Worm (Caenorhabditis elegans) whole organism, L3 larva: ENCODE data around the gene R07E5.15.

ENCODE experiments used
- R02D3.7 ChIP-seq: fragments of 150-350 bp; optimal IDR thresholded peaks from 2 replicates; lab custom pipeline; 2014; ENCODE audit warnings: missing biosample characterization, missing genetic modification characterization
- ZK546.5 ChIP-seq: sonication (generic microtip); optimal IDR thresholded peaks from 2 replicates; lab custom pipeline; 2017; ENCODE audit warnings: missing biosample characterization, missing genetic modification characterization
- ama-1 ChIP-seq: fragments of 150-350 bp; optimal IDR thresholded peaks from 2 replicates; lab custom pipeline; 2018
- ceh-82 ChIP-seq: fragments of 150-350 bp; optimal IDR thresholded peaks from 2 replicates; lab custom pipeline; 2014; ENCODE audit warnings: missing biosample characterization, missing genetic modification characterization
- ceh-9 ChIP-seq: sonication (generic microtip); optimal IDR thresholded peaks from 2 replicates; lab custom pipeline; 2018; ENCODE audit warnings: missing biosample characterization, missing genetic modification characterization
- daf-12 ChIP-seq: fragments of 150-350 bp; optimal IDR thresholded peaks from 2 replicates; lab custom pipeline; 2014; ENCODE audit warnings: missing biosample characterization, missing genetic modification reagents, missing genetic modification characterization
- egl-27 ChIP-seq: sonication (generic microtip); optimal IDR thresholded peaks from 4 replicates; lab custom pipeline; 2017; ENCODE audit warnings: missing biosample characterization, missing genetic modification reagents, missing genetic modification characterization
- egl-5 ChIP-seq: fragments of 150-350 bp; optimal IDR thresholded peaks from 2 replicates; lab custom pipeline; 2017; ENCODE audit warnings: missing biosample characterization, missing genetic modification reagents, missing genetic modification characterization, inconsistent platforms
- elt-1 ChIP-seq: fragments of 150-350 bp; optimal IDR thresholded peaks from 2 replicates; lab custom pipeline; 2014; ENCODE audit warnings: missing biosample characterization, missing genetic modification characterization
- elt-2 ChIP-seq: sonication (generic microtip); optimal IDR thresholded peaks from 2 replicates; lab custom pipeline; 2016; ENCODE audit warnings: missing genetic modification reagents, mild to moderate bottlenecking, missing genetic modification characterization, missing compliant biosample characterization
- elt-3 ChIP-seq, 3 experiments: fragments of 150-350 bp in 1 of 3; sonication (generic microtip) in 2 of 3; optimal IDR thresholded peaks; 2 replicates in 2 of 3; 4 replicates in 1 of 3; lab custom pipeline; 2014 to 2017; ENCODE audit warnings: missing biosample characterization in 3 of 3, missing genetic modification characterization in 3 of 3
- fkh-10 ChIP-seq: sonication (generic microtip); optimal IDR thresholded peaks from 2 replicates; lab custom pipeline; 2017; ENCODE audit warnings: missing biosample characterization, missing genetic modification reagents, missing genetic modification characterization
- fkh-2 ChIP-seq: fragments of 150-350 bp; optimal IDR thresholded peaks from 2 replicates; lab custom pipeline; 2014; ENCODE audit warnings: missing biosample characterization, missing genetic modification reagents, missing genetic modification characterization
- fos-1 ChIP-seq: fragments of 150-350 bp; optimal IDR thresholded peaks from 2 replicates; lab custom pipeline; 2014; ENCODE audit warnings: missing biosample characterization, missing genetic modification characterization
- hmg-11 ChIP-seq: sonication (generic microtip); optimal IDR thresholded peaks from 2 replicates; lab custom pipeline; 2016; ENCODE audit warnings: missing genetic modification characterization, missing compliant biosample characterization
- lin-15B ChIP-seq: fragments of 150-350 bp; optimal IDR thresholded peaks from 2 replicates; lab custom pipeline; 2014; ENCODE audit warnings: missing biosample characterization, missing genetic modification characterization
- lin-39 ChIP-seq: fragments of 150-350 bp; optimal IDR thresholded peaks from 2 replicates; lab custom pipeline; 2018; ENCODE audit warnings: missing biosample characterization, missing genetic modification reagents, missing genetic modification characterization
- lsy-12 ChIP-seq: sonication (generic microtip); optimal IDR thresholded peaks from 2 replicates; lab custom pipeline; 2016; ENCODE audit warnings: mild to moderate bottlenecking, missing genetic modification characterization, missing compliant biosample characterization
- mml-1 ChIP-seq: fragments of 150-350 bp; sonication (generic microtip); optimal IDR thresholded peaks from 3 replicates; lab custom pipeline; 2014; ENCODE audit warnings: missing biosample characterization, missing genetic modification characterization
- nfya-1 ChIP-seq: sonication (generic microtip); optimal IDR thresholded peaks from 2 replicates; lab custom pipeline; 2017; ENCODE audit warnings: missing genetic modification characterization, mild to moderate bottlenecking, missing compliant biosample characterization, antibody characterized with exemption, moderate library complexity; ENCODE audit not compliant: insufficient read depth
- nhr-12 ChIP-seq: fragments of 150-350 bp; optimal IDR thresholded peaks from 2 replicates; lab custom pipeline; 2014; ENCODE audit warnings: missing biosample characterization, missing genetic modification characterization
- nhr-23 ChIP-seq: fragments of 150-350 bp; optimal IDR thresholded peaks from 2 replicates; lab custom pipeline; 2014; ENCODE audit warnings: missing biosample characterization, missing genetic modification reagents, missing genetic modification characterization
- nhr-237 ChIP-seq: fragments of 150-350 bp; optimal IDR thresholded peaks from 2 replicates; lab custom pipeline; 2014; ENCODE audit warnings: missing biosample characterization, missing genetic modification characterization
- nhr-25 ChIP-seq: sonication (generic microtip); optimal IDR thresholded peaks from 2 replicates; lab custom pipeline; 2017; ENCODE audit warnings: missing biosample characterization, missing genetic modification characterization
- nhr-28 ChIP-seq: fragments of 150-350 bp; optimal IDR thresholded peaks from 2 replicates; lab custom pipeline; 2014; ENCODE audit warnings: missing biosample characterization, missing genetic modification characterization
- nhr-67 ChIP-seq: fragments of 150-350 bp; optimal IDR thresholded peaks from 2 replicates; lab custom pipeline; 2014; ENCODE audit warnings: missing biosample characterization, missing genetic modification characterization
- nhr-77 ChIP-seq: fragments of 150-350 bp; optimal IDR thresholded peaks from 2 replicates; lab custom pipeline; 2014; ENCODE audit warnings: missing biosample characterization, missing genetic modification characterization
- pha-4 ChIP-seq: fragments of 150-350 bp; optimal IDR thresholded peaks from 2 replicates; lab custom pipeline; 2014; ENCODE audit warnings: missing biosample characterization, missing genetic modification reagents, missing genetic modification characterization
- pqm-1 ChIP-seq: fragments of 150-350 bp; optimal IDR thresholded peaks from 2 replicates; lab custom pipeline; 2017; ENCODE audit warnings: missing biosample characterization, missing genetic modification characterization, inconsistent platforms
- sea-2 ChIP-seq: fragments of 150-350 bp; sonication (generic microtip); optimal IDR thresholded peaks from 4 replicates; lab custom pipeline; 2014; ENCODE audit warnings: missing biosample characterization, missing genetic modification reagents, missing genetic modification characterization
- skn-1 ChIP-seq: fragments of 150-350 bp; optimal IDR thresholded peaks from 2 replicates; lab custom pipeline; 2014; ENCODE audit warnings: missing biosample characterization, missing genetic modification characterization
- unc-39 ChIP-seq: sonication (generic microtip); optimal IDR thresholded peaks from 4 replicates; lab custom pipeline; 2017; ENCODE audit warnings: missing biosample characterization, missing genetic modification characterization
- unc-62 ChIP-seq: fragments of 150-350 bp; sonication (generic microtip); optimal IDR thresholded peaks from 4 replicates; lab custom pipeline; 2014; ENCODE audit warnings: missing biosample characterization, missing genetic modification reagents, missing genetic modification characterization
- ztf-11 ChIP-seq: fragments of 150-350 bp; optimal IDR thresholded peaks from 2 replicates; lab custom pipeline; 2014; ENCODE audit warnings: missing biosample characterization, missing genetic modification characterization
- ztf-4 ChIP-seq: fragments of 150-350 bp; optimal IDR thresholded peaks from 2 replicates; lab custom pipeline; 2014; ENCODE audit warnings: missing biosample characterization, missing genetic modification characterization

Gene R07E5.15

DNA sequence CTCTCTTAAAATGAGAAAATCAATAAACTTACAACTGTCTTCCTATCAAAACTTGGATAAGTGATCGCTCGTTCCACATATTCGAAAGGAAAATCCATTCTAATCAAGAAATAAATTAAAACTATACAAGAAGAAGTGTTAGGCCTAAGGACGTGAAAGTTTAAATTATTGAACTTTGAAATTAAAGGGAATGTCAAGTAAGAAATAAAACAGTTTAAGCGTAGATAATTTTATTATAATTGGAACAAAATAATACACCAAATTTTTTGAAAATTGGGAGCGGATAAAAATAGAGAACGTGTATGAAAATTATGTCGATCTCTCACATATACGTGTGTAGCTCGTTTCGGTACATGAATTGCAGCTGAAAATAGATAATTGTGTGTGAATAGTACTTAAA is 28.2 kb downstream of the R07E5.15 start, which contains the start of gene C28A5.6:
Gene C28A5.6, minus strand, starts transcription at position 101 of the 400 bp plus-strand sequence.
- TF ChIP-seq elt-1 (tag; lab: Kevin White, UChicago): no peak
- TF ChIP-seq mml-1 (tag; lab: Kevin White, UChicago): no peak
- TF ChIP-seq nhr-77 (tag; lab: Kevin White, UChicago): no peak

DNA sequence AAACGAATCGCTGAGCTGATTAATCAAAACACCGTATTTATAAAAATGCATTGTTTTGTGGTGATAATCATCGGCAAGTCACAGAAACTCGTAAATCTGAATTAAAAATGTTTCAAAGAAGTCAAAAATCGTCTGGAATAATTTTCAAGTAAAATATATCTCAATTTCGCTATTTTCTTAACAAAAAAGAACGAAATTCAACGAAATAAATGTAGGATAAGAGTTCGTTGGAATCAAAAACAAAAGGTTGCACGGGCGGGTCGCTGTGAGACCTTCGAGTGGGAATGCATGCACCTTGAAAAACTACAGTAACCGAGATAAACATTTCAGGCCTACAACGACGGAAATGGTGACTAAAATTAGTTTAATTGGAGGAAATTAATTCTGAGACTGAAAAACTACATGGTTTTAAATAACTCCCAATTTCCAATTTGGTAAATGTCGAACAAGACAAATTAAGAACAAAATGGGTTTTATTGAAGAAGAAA is 33.1 kb downstream of the R07E5.15 start, which contains the start of gene C28A5.1:
Gene C28A5.1, minus strand, starts transcription at position 51 of the 488 bp plus-strand sequence.
- TF ChIP-seq pha-4 (tag; lab: Kevin White, UChicago): no peak
- TF ChIP-seq ZK546.5 (tag; lab: Kevin White, UChicago): no peak
- TF ChIP-seq elt-1 (tag; lab: Kevin White, UChicago): no peak
- TF ChIP-seq sea-2 (GFP tag; lab: Kevin White, UChicago): no peak
- no peak for TF ChIP-seq fos-1 (tag; lab: Kevin White, UChicago)
- TF ChIP-seq lsy-12: no peak
- TF ChIP-seq nhr-237 (tag; lab: Kevin White, UChicago): no peak
- no peak for TF ChIP-seq hmg-11
- no peak for TF ChIP-seq fkh-10
- TF ChIP-seq daf-12: no peak
- no peak for TF ChIP-seq fkh-2 (tag; lab: Kevin White, UChicago)
- TF ChIP-seq R02D3.7 (tag; lab: Kevin White, UChicago): no peak
- TF ChIP-seq elt-3 (tag; optimal IDR thresholded peaks at IDR 0.05; lab: Kevin White, UChicago): no peak
- TF ChIP-seq skn-1 (tag; lab: Kevin White, UChicago): no peak
- TF ChIP-seq unc-39 (tag; lab: Kevin White, UChicago): no peak
- TF ChIP-seq ceh-82 (tag; lab: Kevin White, UChicago): no peak
- TF ChIP-seq egl-27 (tag; lab: Kevin White, UChicago): no peak
- TF ChIP-seq lin-39 (tag; lab: Kevin White, UChicago): no peak
- no peak for TF ChIP-seq ceh-9 (tag; lab: Kevin White, UChicago)
- TF ChIP-seq, all 47 proteins: peak for 0

ce11 chrIII:4435262-4435661 is 34.0 kb downstream of the R07E5.15 start:
- TF ChIP-seq ZK546.5 (tag; lab: Kevin White, UChicago) (no peak), elt-2 (tag; lab: Kevin White, UChicago) (no peak), pqm-1 (tag; lab: Kevin White, UChicago) (no peak), nhr-25 (tag; lab: Kevin White, UChicago) (no peak), nhr-12 (tag; lab: Kevin White, UChicago) (no peak), lin-39 (tag; lab: Kevin White, UChicago) (no peak), ama-1 (lab: Kevin White, UChicago) (no peak), unc-62 (GFP tag; lab: Kevin White, UChicago) (no peak), sea-2 (GFP tag; lab: Kevin White, UChicago) (no peak), nhr-23 (tag; lab: Kevin White, UChicago) (no peak), ceh-9 (tag; lab: Kevin White, UChicago) (no peak), egl-5 (tag; lab: Kevin White, UChicago) (no peak), ztf-11 (tag; lab: Kevin White, UChicago) (no peak), elt-1 (tag; lab: Kevin White, UChicago) (no peak), hmg-11 (no peak), elt-3 (tag; optimal IDR thresholded peaks at IDR 0.05; lab: Kevin White, UChicago) (no peak), nfya-1 (tag; lab: Kevin White, UChicago) (no peak), nhr-237 (tag; lab: Kevin White, UChicago) (no peak), nhr-28 (tag; lab: Kevin White, UChicago) (no peak)

- TF ChIP-seq nhr-67 (tag; lab: Kevin White, UChicago): no peak
These were observed 38.3 kb downstream of the R07E5.15 start, which contains the start of gene C28A5.2 for ce11 chrIII:4439493-4439983. Gene C28A5.2, minus strand, starts transcription at chrIII:4439543.

ce11 chrIII:4441781-4442180 is 40.5 kb downstream of the R07E5.15 start, which contains the start of gene nex-3:
Gene nex-3, plus strand, starts transcription at chrIII:4442081.
- TF ChIP-seq ztf-4 (no peak), lin-15B (tag; lab: Kevin White, UChicago) (no peak), nhr-23 (tag; lab: Kevin White, UChicago) (no peak)
